Worm (Caenorhabditis elegans) whole organism, L3 larva: Measurements from ENCODE around the gene tat-3.

ENCODE experiments used
- R02D3.7 ChIP-seq: fragments of 150-350 bp; optimal IDR thresholded peaks from 2 replicates; lab custom pipeline; 2014; ENCODE audit warnings: missing biosample characterization, missing genetic modification characterization
- ZK546.5 ChIP-seq: sonication (generic microtip); optimal IDR thresholded peaks from 2 replicates; lab custom pipeline; 2017; ENCODE audit warnings: missing biosample characterization, missing genetic modification characterization
- aly-2 ChIP-seq: fragments of 150-350 bp; optimal IDR thresholded peaks from 2 replicates; lab custom pipeline; 2014; ENCODE audit warnings: missing biosample characterization, missing genetic modification characterization
- ama-1 ChIP-seq: fragments of 150-350 bp; optimal IDR thresholded peaks from 2 replicates; lab custom pipeline; 2018
- ceh-16 ChIP-seq: sonication (generic microtip); optimal IDR thresholded peaks from 2 replicates; lab custom pipeline; 2017; ENCODE audit warnings: missing biosample characterization, missing genetic modification characterization
- ceh-28 ChIP-seq: fragments of 150-350 bp; optimal IDR thresholded peaks from 2 replicates; lab custom pipeline; 2014; ENCODE audit warnings: missing biosample characterization, missing genetic modification reagents, missing genetic modification characterization
- ceh-82 ChIP-seq: fragments of 150-350 bp; optimal IDR thresholded peaks from 2 replicates; lab custom pipeline; 2014; ENCODE audit warnings: missing biosample characterization, missing genetic modification characterization
- ceh-9 ChIP-seq: sonication (generic microtip); optimal IDR thresholded peaks from 2 replicates; lab custom pipeline; 2018; ENCODE audit warnings: missing biosample characterization, missing genetic modification characterization
- daf-12 ChIP-seq: fragments of 150-350 bp; optimal IDR thresholded peaks from 2 replicates; lab custom pipeline; 2014; ENCODE audit warnings: missing biosample characterization, missing genetic modification reagents, missing genetic modification characterization
- egl-27 ChIP-seq: sonication (generic microtip); optimal IDR thresholded peaks from 4 replicates; lab custom pipeline; 2017; ENCODE audit warnings: missing biosample characterization, missing genetic modification reagents, missing genetic modification characterization
- elt-1 ChIP-seq: fragments of 150-350 bp; optimal IDR thresholded peaks from 2 replicates; lab custom pipeline; 2014; ENCODE audit warnings: missing biosample characterization, missing genetic modification characterization
- elt-2 ChIP-seq: sonication (generic microtip); optimal IDR thresholded peaks from 2 replicates; lab custom pipeline; 2016; ENCODE audit warnings: missing genetic modification reagents, mild to moderate bottlenecking, missing genetic modification characterization, missing compliant biosample characterization
- elt-3 ChIP-seq, 3 experiments: fragments of 150-350 bp in 1 of 3; sonication (generic microtip) in 2 of 3; optimal IDR thresholded peaks; 2 replicates in 2 of 3; 4 replicates in 1 of 3; lab custom pipeline; 2014 to 2017; ENCODE audit warnings: missing biosample characterization in 3 of 3, missing genetic modification characterization in 3 of 3
- eor-1 ChIP-seq, 2 experiments: fragments of 150-350 bp; optimal IDR thresholded peaks; 2 replicates each; lab custom pipeline; 2014 to 2018; ENCODE audit warnings: missing biosample characterization in 2 of 2, missing genetic modification characterization in 2 of 2
- fkh-10 ChIP-seq: sonication (generic microtip); optimal IDR thresholded peaks from 2 replicates; lab custom pipeline; 2017; ENCODE audit warnings: missing biosample characterization, missing genetic modification reagents, missing genetic modification characterization
- fkh-2 ChIP-seq: fragments of 150-350 bp; optimal IDR thresholded peaks from 2 replicates; lab custom pipeline; 2014; ENCODE audit warnings: missing biosample characterization, missing genetic modification reagents, missing genetic modification characterization
- fos-1 ChIP-seq: fragments of 150-350 bp; optimal IDR thresholded peaks from 2 replicates; lab custom pipeline; 2014; ENCODE audit warnings: missing biosample characterization, missing genetic modification characterization
- hmg-11 ChIP-seq: sonication (generic microtip); optimal IDR thresholded peaks from 2 replicates; lab custom pipeline; 2016; ENCODE audit warnings: missing genetic modification characterization, missing compliant biosample characterization
- jun-1 ChIP-seq: fragments of 150-350 bp; optimal IDR thresholded peaks from 2 replicates; lab custom pipeline; 2014; ENCODE audit warnings: missing biosample characterization, missing genetic modification reagents, missing genetic modification characterization
- lin-15B ChIP-seq: fragments of 150-350 bp; optimal IDR thresholded peaks from 2 replicates; lab custom pipeline; 2014; ENCODE audit warnings: missing biosample characterization, missing genetic modification characterization
- lin-39 ChIP-seq: fragments of 150-350 bp; optimal IDR thresholded peaks from 2 replicates; lab custom pipeline; 2018; ENCODE audit warnings: missing biosample characterization, missing genetic modification reagents, missing genetic modification characterization
- lsy-12 ChIP-seq: sonication (generic microtip); optimal IDR thresholded peaks from 2 replicates; lab custom pipeline; 2016; ENCODE audit warnings: mild to moderate bottlenecking, missing genetic modification characterization, missing compliant biosample characterization
- mdl-1 ChIP-seq: fragments of 150-350 bp; optimal IDR thresholded peaks from 2 replicates; lab custom pipeline; 2014; ENCODE audit warnings: missing biosample characterization, missing genetic modification characterization
- nfya-1 ChIP-seq: sonication (generic microtip); optimal IDR thresholded peaks from 2 replicates; lab custom pipeline; 2017; ENCODE audit warnings: missing genetic modification characterization, mild to moderate bottlenecking, missing compliant biosample characterization, antibody characterized with exemption, moderate library complexity; ENCODE audit not compliant: insufficient read depth
- nhr-11 ChIP-seq: fragments of 150-350 bp; optimal IDR thresholded peaks from 2 replicates; lab custom pipeline; 2014; ENCODE audit warnings: missing biosample characterization, missing genetic modification characterization
- nhr-23 ChIP-seq: fragments of 150-350 bp; optimal IDR thresholded peaks from 2 replicates; lab custom pipeline; 2014; ENCODE audit warnings: missing biosample characterization, missing genetic modification reagents, missing genetic modification characterization
- nhr-237 ChIP-seq: fragments of 150-350 bp; optimal IDR thresholded peaks from 2 replicates; lab custom pipeline; 2014; ENCODE audit warnings: missing biosample characterization, missing genetic modification characterization
- nhr-25 ChIP-seq: sonication (generic microtip); optimal IDR thresholded peaks from 2 replicates; lab custom pipeline; 2017; ENCODE audit warnings: missing biosample characterization, missing genetic modification characterization
- nhr-43 ChIP-seq: sonication (generic microtip); optimal IDR thresholded peaks from 2 replicates; lab custom pipeline; 2016; ENCODE audit warnings: mild to moderate bottlenecking, missing genetic modification characterization, missing compliant biosample characterization; ENCODE audit not compliant: poor library complexity, severe bottlenecking
- nhr-67 ChIP-seq: fragments of 150-350 bp; optimal IDR thresholded peaks from 2 replicates; lab custom pipeline; 2014; ENCODE audit warnings: missing biosample characterization, missing genetic modification characterization
- nhr-76 ChIP-seq: fragments of 150-350 bp; sonication (generic microtip); optimal IDR thresholded peaks from 5 replicates; lab custom pipeline; 2014; ENCODE audit warnings: missing biosample characterization, missing genetic modification characterization
- nhr-77 ChIP-seq: fragments of 150-350 bp; optimal IDR thresholded peaks from 2 replicates; lab custom pipeline; 2014; ENCODE audit warnings: missing biosample characterization, missing genetic modification characterization
- pha-4 ChIP-seq: fragments of 150-350 bp; optimal IDR thresholded peaks from 2 replicates; lab custom pipeline; 2014; ENCODE audit warnings: missing biosample characterization, missing genetic modification reagents, missing genetic modification characterization
- pqm-1 ChIP-seq: fragments of 150-350 bp; optimal IDR thresholded peaks from 2 replicates; lab custom pipeline; 2017; ENCODE audit warnings: missing biosample characterization, missing genetic modification characterization, inconsistent platforms
- sea-2 ChIP-seq: fragments of 150-350 bp; sonication (generic microtip); optimal IDR thresholded peaks from 4 replicates; lab custom pipeline; 2014; ENCODE audit warnings: missing biosample characterization, missing genetic modification reagents, missing genetic modification characterization
- skn-1 ChIP-seq: fragments of 150-350 bp; optimal IDR thresholded peaks from 2 replicates; lab custom pipeline; 2014; ENCODE audit warnings: missing biosample characterization, missing genetic modification characterization
- snpc-4 ChIP-seq: fragments of 150-350 bp; optimal IDR thresholded peaks from 2 replicates; lab custom pipeline; 2014; ENCODE audit warnings: missing biosample characterization, missing genetic modification characterization
- tbx-2 ChIP-seq: sonication (generic microtip); optimal IDR thresholded peaks from 2 replicates; lab custom pipeline; 2016; ENCODE audit warnings: mild to moderate bottlenecking, missing genetic modification characterization, missing compliant biosample characterization
- unc-39 ChIP-seq: sonication (generic microtip); optimal IDR thresholded peaks from 4 replicates; lab custom pipeline; 2017; ENCODE audit warnings: missing biosample characterization, missing genetic modification characterization
- unc-62 ChIP-seq: fragments of 150-350 bp; sonication (generic microtip); optimal IDR thresholded peaks from 4 replicates; lab custom pipeline; 2014; ENCODE audit warnings: missing biosample characterization, missing genetic modification reagents, missing genetic modification characterization
- zag-1 ChIP-seq: fragments of 150-350 bp; optimal IDR thresholded peaks from 2 replicates; lab custom pipeline; 2014; ENCODE audit warnings: missing biosample characterization, missing genetic modification characterization
- ztf-11 ChIP-seq: fragments of 150-350 bp; optimal IDR thresholded peaks from 2 replicates; lab custom pipeline; 2014; ENCODE audit warnings: missing biosample characterization, missing genetic modification characterization

The tat-3 gene

DNA sequence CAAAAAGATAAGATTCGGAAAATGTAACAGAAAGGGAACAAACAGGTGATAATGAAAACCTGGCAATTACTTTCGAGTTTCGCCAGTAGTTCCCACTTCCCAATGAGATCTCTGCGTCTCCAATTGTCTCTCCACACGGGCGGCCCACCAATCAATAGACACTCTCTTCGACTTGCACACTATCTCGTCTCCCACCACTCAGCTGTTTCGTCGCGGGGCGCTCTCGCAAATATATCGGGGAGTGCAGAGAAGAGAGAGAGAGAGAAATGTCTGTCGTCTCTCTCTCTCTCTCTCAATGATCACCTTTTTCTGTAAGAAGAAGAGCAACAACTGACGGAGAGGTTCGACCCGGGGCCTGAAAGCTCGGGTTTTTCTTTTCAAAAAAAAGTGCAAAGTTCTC, 10.3 kb downstream of the tat-3 start (continued):
- no peak for TF ChIP-seq ceh-9 (tag; lab: Kevin White, UChicago)
- peak; percentile 68 for TF ChIP-seq pqm-1 (tag; lab: Kevin White, UChicago)
- TF ChIP-seq fkh-10 (GFP tag; lab: Kevin White, UChicago), result peak; percentile 29
- no peak for TF ChIP-seq unc-62
- TF ChIP-seq lin-39, result peak; percentile 86
- TF ChIP-seq elt-1, result peak; percentile 1
- peak; percentile 75 for TF ChIP-seq nhr-23 (tag; lab: Kevin White, UChicago)
- no peak for TF ChIP-seq eor-1 (tag; optimal IDR thresholded peaks at IDR 0.05; lab: Kevin White, UChicago)
- TF ChIP-seq aly-2 (tag; lab: Kevin White, UChicago), result no peak
- peak; percentile 87 for TF ChIP-seq jun-1 (tag; lab: Kevin White, UChicago)
- TF ChIP-seq skn-1, result peak; percentile 20
- TF ChIP-seq lin-15B (tag; lab: Kevin White, UChicago), result peak; percentile 80
- TF ChIP-seq tbx-2 (tag; lab: Kevin White, UChicago), result peak; percentile 33
- no peak for TF ChIP-seq elt-3 (tag; optimal IDR thresholded peaks at IDR 0.05; lab: Kevin White, UChicago)
- TF ChIP-seq ama-1, result peak; percentile 35

DNA sequence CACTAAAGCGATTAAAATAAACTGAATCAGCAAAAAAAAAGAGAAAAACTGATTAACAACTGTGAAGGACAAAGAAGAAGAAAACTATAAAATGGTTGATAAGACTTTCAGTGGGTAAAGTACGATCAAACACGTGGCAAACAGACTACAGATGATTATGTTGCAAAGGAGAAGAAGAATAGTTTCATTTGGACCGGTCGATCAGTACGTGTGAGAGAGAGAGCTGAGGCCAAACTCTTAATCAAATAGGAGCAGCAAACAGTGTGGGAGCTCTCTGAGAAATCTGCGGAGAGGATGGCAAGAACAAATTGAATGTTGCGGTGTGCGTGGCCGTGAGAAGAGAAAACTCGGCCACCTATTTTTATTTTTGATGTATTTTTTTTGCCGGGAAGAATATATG, 11.4 kb downstream of the tat-3 start:
- TF ChIP-seq jun-1 (tag; lab: Kevin White, UChicago) (peak; percentile 43), ama-1 (peak; percentile 9), nhr-43 (tag; lab: Kevin White, UChicago) (no peak), fkh-2 (tag; lab: Kevin White, UChicago) (no peak), lin-15B (tag; lab: Kevin White, UChicago) (no peak), tbx-2 (tag; lab: Kevin White, UChicago) (no peak), ceh-9 (tag; lab: Kevin White, UChicago) (no peak), hmg-11 (no peak), pha-4 (tag; lab: Kevin White, UChicago) (peak; percentile 61), nfya-1 (tag; lab: Kevin White, UChicago) (no peak), ceh-28 (tag; lab: Kevin White, UChicago) (peak; percentile 3), pqm-1 (tag; lab: Kevin White, UChicago) (peak; percentile 93), mdl-1 (peak; percentile 22), fos-1 (no peak), nhr-25 (tag; lab: Kevin White, UChicago) (peak; percentile 2), elt-2 (peak; percentile 81), eor-1 (tag; optimal IDR thresholded peaks at IDR 0.05; lab: Kevin White, UChicago) (no peak)

- TF ChIP-seq skn-1 (no peak), unc-62 (no peak), elt-3 (tag; optimal IDR thresholded peaks at IDR 0.05; lab: Kevin White, UChicago) (no peak), zag-1 (tag; lab: Kevin White, UChicago) (no peak), mdl-1 (no peak), fkh-2 (tag; lab: Kevin White, UChicago) (no peak), nhr-43 (tag; lab: Kevin White, UChicago) (peak; percentile 16), nhr-76 (tag; lab: Kevin White, UChicago) (no peak), nhr-23 (tag; lab: Kevin White, UChicago) (peak; percentile 12), daf-12 (tag; lab: Kevin White, UChicago) (no peak), ZK546.5 (tag; lab: Kevin White, UChicago) (no peak), R02D3.7 (no peak), elt-1 (no peak), aly-2 (tag; lab: Kevin White, UChicago) (no peak), lsy-12 (peak; percentile 5), unc-39 (tag; lab: Kevin White, UChicago) (no peak), ceh-9 (tag; lab: Kevin White, UChicago) (no peak), ceh-82 (tag; lab: Kevin White, UChicago) (no peak), nhr-77 (no peak), pqm-1 (tag; lab: Kevin White, UChicago) (peak; percentile 38), lin-15B (tag; lab: Kevin White, UChicago) (no peak), ceh-28 (tag; lab: Kevin White, UChicago) (no peak), ama-1 (peak; percentile 62), hmg-11 (no peak), sea-2 (GFP tag; lab: Kevin White, UChicago) (no peak), tbx-2 (tag; lab: Kevin White, UChicago) (no peak), ceh-16 (tag; lab: Kevin White, UChicago) (no peak), ztf-11 (no peak), nfya-1 (tag; lab: Kevin White, UChicago) (no peak), jun-1 (tag; lab: Kevin White, UChicago) (no peak), fkh-10 (GFP tag; lab: Kevin White, UChicago) (no peak), elt-2 (no peak), nhr-67 (tag; lab: Kevin White, UChicago) (no peak), nhr-11 (tag; lab: Kevin White, UChicago) (no peak), egl-27 (tag; lab: Kevin White, UChicago) (no peak), nhr-237 (tag; lab: Kevin White, UChicago) (no peak), snpc-4 (tag; lab: Kevin White, UChicago) (no peak)
These were observed 12.4 kb downstream of the tat-3 start for ce11 chrIII:10718078-10718477.
